In genomic region chr3R:6426173-6426899, dm6 we compare ENCODE assay signal across 5 fruit fly cellular contexts.
A peak's percentile ranks its signal among the peaks of the same experiment; 100 is the strongest.
TF ChIP-seq lines count a peak whose summit lies in the region.

No protein-coding gene starts in this region.

- TF ChIP-seq CTCF in whole organism, embryonic (GFP tag; optimal IDR thresholded peaks at IDR 0.05; lab: Kevin White, UChicago): no peak

TF ChIP-seq in whole organism, adult, 20 proteins besides CTCF, POLR2A, EP300 and RAD21:
- TF ChIP-seq ovo (GFP tag; optimal IDR thresholded peaks at IDR 0.05; lab: Kevin White, UChicago) (no peak), toe (GFP tag; optimal IDR thresholded peaks at IDR 0.05; lab: Kevin White, UChicago) (no peak), pad (GFP tag; optimal IDR thresholded peaks at IDR 0.05; lab: Kevin White, UChicago) (no peak), tj (GFP tag; optimal IDR thresholded peaks at IDR 0.05; lab: Kevin White, UChicago) (peak; percentile 4), bab1 (GFP tag; optimal IDR thresholded peaks at IDR 0.05; lab: Kevin White, UChicago) (no peak)
TF ChIP-seq in whole organism, adult: peak in this region for 1.

TF ChIP-seq in whole organism, embryonic, 481 proteins besides CTCF, POLR2A, EP300 and RAD21 (continues in another document):
- no peak for TF ChIP-seq Mad (GFP tag; optimal IDR thresholded peaks at IDR 0.05; lab: Kevin White, UChicago)
- peak; percentile 4; the same call in 1 of the 3 replicates for TF ChIP-seq otp (GFP tag; IDR thresholded peaks at IDR 0.05; lab: Robert Waterston, UW)
- TF ChIP-seq CG7839 (tag; optimal IDR thresholded peaks at IDR 0.05; lab: Kevin White, UChicago): no peak
- TF ChIP-seq B-H1 (GFP tag; IDR thresholded peaks at IDR 0.05; lab: Robert Waterston, UW): no peak; the same call in 2 of the 3 replicates
- TF ChIP-seq CG10565 (GFP tag; optimal IDR thresholded peaks at IDR 0.05; lab: Kevin White, UChicago): no peak
- no peak for TF ChIP-seq CHES-1-like (GFP tag; optimal IDR thresholded peaks at IDR 0.05; lab: Kevin White, UChicago)
- TF ChIP-seq dm (GFP tag; optimal IDR thresholded peaks at IDR 0.05; lab: Kevin White, UChicago): no peak
- TF ChIP-seq odd (GFP tag; optimal IDR thresholded peaks at IDR 0.05; lab: Kevin White, UChicago): no peak
- no peak for TF ChIP-seq CG4707 (GFP tag; optimal IDR thresholded peaks at IDR 0.05; lab: Kevin White, UChicago)
- TF ChIP-seq CG1024 (GFP tag; IDR thresholded peaks at IDR 0.05; lab: Robert Waterston, UW): no peak
- no peak for TF ChIP-seq ken (GFP tag; IDR thresholded peaks at IDR 0.05; lab: Robert Waterston, UW)
- TF ChIP-seq Ptx1 (GFP tag; IDR thresholded peaks at IDR 0.05; lab: Robert Waterston, UW): no peak
- TF ChIP-seq CG15696 (tag; optimal IDR thresholded peaks at IDR 0.05; lab: Kevin White, UChicago): no peak
- TF ChIP-seq hth (optimal IDR thresholded peaks at IDR 0.05; lab: Kevin White, UChicago): no peak
- TF ChIP-seq MTF-1 (GFP tag; optimal IDR thresholded peaks at IDR 0.05; lab: Kevin White, UChicago; ENCODE audit: borderline replicate concordance): no peak
- no peak for TF ChIP-seq H15 (GFP tag; IDR thresholded peaks at IDR 0.05; lab: Robert Waterston, UW)
- TF ChIP-seq bsh (GFP tag; optimal IDR thresholded peaks at IDR 0.05; lab: Kevin White, UChicago): no peak
- TF ChIP-seq CG5953 (GFP tag; IDR thresholded peaks at IDR 0.05; lab: Robert Waterston, UW): no peak
- no peak for TF ChIP-seq CG7745 (tag; optimal IDR thresholded peaks at IDR 0.05; lab: Kevin White, UChicago)
- TF ChIP-seq Eip74EF (GFP tag; optimal IDR thresholded peaks at IDR 0.05; lab: Kevin White, UChicago): no peak
- TF ChIP-seq CG2712 (tag; optimal IDR thresholded peaks at IDR 0.05; lab: Kevin White, UChicago): no peak
- no peak for TF ChIP-seq tx (GFP tag; optimal IDR thresholded peaks at IDR 0.05; lab: Kevin White, UChicago)
- no peak for TF ChIP-seq bigmax (GFP tag; optimal IDR thresholded peaks at IDR 0.05; lab: Kevin White, UChicago)

TF ChIP-seq in whole organism, prepupa, 60 proteins besides CTCF, POLR2A, EP300 and RAD21:
- no peak for TF ChIP-seq CG8632 (GFP tag; optimal IDR thresholded peaks at IDR 0.05; lab: Kevin White, UChicago)
- TF ChIP-seq CG34406 (GFP tag; optimal IDR thresholded peaks at IDR 0.05; lab: Kevin White, UChicago): no peak
- no peak for TF ChIP-seq cyc (GFP tag; optimal IDR thresholded peaks at IDR 0.05; lab: Kevin White, UChicago)
- TF ChIP-seq Hr39 (GFP tag; optimal IDR thresholded peaks at IDR 0.05; lab: Kevin White, UChicago): no peak
- peak; percentile 72 for TF ChIP-seq Eip78C (GFP tag; lab: Kevin White, UChicago)
- no peak for TF ChIP-seq CG10631 (GFP tag; optimal IDR thresholded peaks at IDR 0.05; lab: Kevin White, UChicago)
- TF ChIP-seq CG6792 (GFP tag; optimal IDR thresholded peaks at IDR 0.05; lab: Kevin White, UChicago): no peak
- TF ChIP-seq CG6163 (GFP tag; IDR thresholded peaks at IDR 0.05; lab: Robert Waterston, UW): peak; percentile 58; the same call in 1 of the 3 replicates
- TF ChIP-seq CG11762 (GFP tag; optimal IDR thresholded peaks at IDR 0.05; lab: Kevin White, UChicago; ENCODE audit: insufficient read depth): no peak
- no peak for TF ChIP-seq Lpt (GFP tag; optimal IDR thresholded peaks at IDR 0.05; lab: Kevin White, UChicago)
- TF ChIP-seq fkh (GFP tag; optimal IDR thresholded peaks at IDR 0.05; lab: Kevin White, UChicago): peak; percentile 59
- TF ChIP-seq CG15336 (GFP tag; IDR thresholded peaks at IDR 0.05; lab: Robert Waterston, UW): peak; percentile 36; the same call in 1 of the 2 replicates
- no peak for TF ChIP-seq Hr4 (GFP tag; optimal IDR thresholded peaks at IDR 0.05; lab: Kevin White, UChicago)
- TF ChIP-seq svp (GFP tag; lab: Kevin White, UChicago): peak; percentile 74
- TF ChIP-seq topi (GFP tag; optimal IDR thresholded peaks at IDR 0.05; lab: Kevin White, UChicago): no peak
- TF ChIP-seq CG6276 (GFP tag; optimal IDR thresholded peaks at IDR 0.05; lab: Kevin White, UChicago): no peak
- no peak for TF ChIP-seq CG1621 (tag; optimal IDR thresholded peaks at IDR 0.05; lab: Kevin White, UChicago)
- no peak for TF ChIP-seq Eip75B (GFP tag; optimal IDR thresholded peaks at IDR 0.05; lab: Kevin White, UChicago)
- TF ChIP-seq eg (GFP tag; IDR thresholded peaks at IDR 0.05; lab: Robert Waterston, UW): peak; percentile 24; the same call in 1 of the 3 replicates
- no peak for TF ChIP-seq ss (GFP tag; optimal IDR thresholded peaks at IDR 0.05; lab: Kevin White, UChicago)
- no peak for TF ChIP-seq CG11902 (GFP tag; optimal IDR thresholded peaks at IDR 0.05; lab: Kevin White, UChicago)

TF ChIP-seq in whole organism, pupa, 21 proteins besides CTCF, POLR2A, EP300 and RAD21:
- TF ChIP-seq Ets98B (GFP tag; IDR thresholded peaks at IDR 0.05; lab: Robert Waterston, UW) (no peak), CG4496 (GFP tag; IDR thresholded peaks at IDR 0.05; lab: Robert Waterston, UW) (no peak), CG13204 (GFP tag; optimal IDR thresholded peaks at IDR 0.05; lab: Kevin White, UChicago) (no peak), EcR (GFP tag; optimal IDR thresholded peaks at IDR 0.05; lab: Kevin White, UChicago) (peak; percentile 81), CG17806 (tag; optimal IDR thresholded peaks at IDR 0.05; lab: Kevin White, UChicago) (no peak), CG10348 (GFP tag; IDR thresholded peaks at IDR 0.05; lab: Robert Waterston, UW) (no peak), CG12605 (GFP tag; IDR thresholded peaks at IDR 0.05; lab: Robert Waterston, UW) (no peak), Snoo (tag; optimal IDR thresholded peaks at IDR 0.05; lab: Kevin White, UChicago) (peak; percentile 56), fd96Ca (GFP tag; IDR thresholded peaks at IDR 0.05; lab: Robert Waterston, UW) (peak; percentile 49; the same call in 2 of the 3 replicates), CG34367 (tag; optimal IDR thresholded peaks at IDR 0.05; lab: Kevin White, UChicago) (no peak), CG15710 (tag; optimal IDR thresholded peaks at IDR 0.05; lab: Kevin White, UChicago) (no peak), D1 (tag; optimal IDR thresholded peaks at IDR 0.05; lab: Kevin White, UChicago) (no peak), CG14655 (GFP tag; optimal IDR thresholded peaks at IDR 0.05; lab: Kevin White, UChicago) (no peak), gl (tag; optimal IDR thresholded peaks at IDR 0.05; lab: Kevin White, UChicago) (no peak)

TF ChIP-seq in whole organism, wandering third instar larva, 38 proteins besides CTCF, POLR2A, EP300 and RAD21 (continues in another document):
- TF ChIP-seq Dif (GFP tag; optimal IDR thresholded peaks at IDR 0.05; lab: Kevin White, UChicago; ENCODE audit: partially characterized antibody) (peak; percentile 61), fru (GFP tag; optimal IDR thresholded peaks at IDR 0.05; lab: Kevin White, UChicago) (no peak), foxo (GFP tag; optimal IDR thresholded peaks at IDR 0.05; lab: Kevin White, UChicago) (no peak), Dfd (GFP tag; optimal IDR thresholded peaks at IDR 0.05; lab: Kevin White, UChicago) (no peak), Vsx2 (GFP tag; optimal IDR thresholded peaks at IDR 0.05; lab: Kevin White, UChicago; ENCODE audit: partially characterized antibody) (no peak), Hr78 (GFP tag; optimal IDR thresholded peaks at IDR 0.05; lab: Kevin White, UChicago) (no peak), GATAd (GFP tag; optimal IDR thresholded peaks at IDR 0.05; lab: Kevin White, UChicago) (no peak), tai (GFP tag; optimal IDR thresholded peaks at IDR 0.05; lab: Kevin White, UChicago) (no peak), CG32264 (GFP tag; optimal IDR thresholded peaks at IDR 0.05; lab: Kevin White, UChicago) (peak; percentile 1), CrebA (GFP tag; optimal IDR thresholded peaks at IDR 0.05; lab: Kevin White, UChicago; ENCODE audit: borderline replicate concordance) (peak; percentile 57), br (GFP tag; optimal IDR thresholded peaks at IDR 0.05; lab: Kevin White, UChicago) (peak; percentile 27), woc (GFP tag; optimal IDR thresholded peaks at IDR 0.05; lab: Kevin White, UChicago) (no peak), Hr83 (GFP tag; optimal IDR thresholded peaks at IDR 0.05; lab: Kevin White, UChicago; ENCODE audit: poor library complexity, severe bottlenecking) (peak; percentile 66), psq (GFP tag; optimal IDR thresholded peaks at IDR 0.05; lab: Kevin White, UChicago) (peak; percentile 76), dsf (GFP tag; optimal IDR thresholded peaks at IDR 0.05; lab: Kevin White, UChicago; ENCODE audit: borderline replicate concordance) (no peak), rgr (GFP tag; optimal IDR thresholded peaks at IDR 0.05; lab: Kevin White, UChicago) (peak; percentile 5), lola (GFP tag; optimal IDR thresholded peaks at IDR 0.05; lab: Kevin White, UChicago) (no peak), brk (GFP tag; optimal IDR thresholded peaks at IDR 0.05; lab: Kevin White, UChicago) (no peak), Mio (GFP tag; optimal IDR thresholded peaks at IDR 0.05; lab: Kevin White, UChicago) (no peak), Abd-B (GFP tag; optimal IDR thresholded peaks at IDR 0.05; lab: Kevin White, UChicago) (no peak), HLH106 (tag; optimal IDR thresholded peaks at IDR 0.05; lab: Kevin White, UChicago) (no peak), sage (GFP tag; optimal IDR thresholded peaks at IDR 0.05; lab: Kevin White, UChicago) (peak; percentile 32), sv (GFP tag; optimal IDR thresholded peaks at IDR 0.05; lab: Kevin White, UChicago) (no peak), pan (optimal IDR thresholded peaks at IDR 0.05; lab: Kevin White, UChicago) (no peak), CG9705 (GFP tag; optimal IDR thresholded peaks at IDR 0.05; lab: Kevin White, UChicago) (no peak), ey (GFP tag; optimal IDR thresholded peaks at IDR 0.05; lab: Kevin White, UChicago) (no peak), dl (GFP tag; optimal IDR thresholded peaks at IDR 0.05; lab: Kevin White, UChicago; ENCODE audit: insufficient read depth in 1 of 2, partially characterized antibody in 2 of 2) (no peak), h (GFP tag; optimal IDR thresholded peaks at IDR 0.05; lab: Kevin White, UChicago) (peak; percentile 38), jim (GFP tag; optimal IDR thresholded peaks at IDR 0.05; lab: Kevin White, UChicago) (peak; percentile 36), Hnf4 (GFP tag; optimal IDR thresholded peaks at IDR 0.05; lab: Kevin White, UChicago) (no peak), Jra (GFP tag; optimal IDR thresholded peaks at IDR 0.05; lab: Kevin White, UChicago) (no peak), N (GFP tag; optimal IDR thresholded peaks at IDR 0.05; lab: Kevin White, UChicago) (no peak), Rel (GFP tag; optimal IDR thresholded peaks at IDR 0.05; lab: Kevin White, UChicago) (peak; percentile 18), Rel (tag; optimal IDR thresholded peaks at IDR 0.05; lab: Kevin White, UChicago) (peak; percentile 57), OdsH (GFP tag; optimal IDR thresholded peaks at IDR 0.05; lab: Kevin White, UChicago) (no peak), Myc (optimal IDR thresholded peaks at IDR 0.05; lab: Kevin White, UChicago) (no peak), dmrt93B (GFP tag; optimal IDR thresholded peaks at IDR 0.05; lab: Kevin White, UChicago) (no peak), Sp1 (GFP tag; optimal IDR thresholded peaks at IDR 0.05; lab: Kevin White, UChicago) (no peak)
